Fruit fly (Drosophila melanogaster) whole organism, embryonic: ENCODE results near the gene CG4570.

Experiments used
- Ada2b ChIP-seq: fragments of 200-800 bp; sonication (Bioruptor generic); IDR thresholded peaks from 2 replicates; pipeline ENCODE4 v1.3.6; 2022; ENCODE audit warnings: missing biosample characterization, missing genetic modification characterization
- Blimp-1 ChIP-seq: fragments of 200-800 bp; sonication (Bioruptor generic); optimal IDR thresholded peaks from 3 replicates; lab custom pipeline; 2018; ENCODE audit warnings: missing biosample characterization, missing genetic modification characterization, mild to moderate bottlenecking, moderate library complexity, missing genetic modification reagents
- CG11247 ChIP-seq: fragments of 200-800 bp; sonication (Bioruptor generic); IDR thresholded peaks from 2 replicates; pipeline ENCODE4 v1.3.6; 2022; ENCODE audit warnings: missing biosample characterization, missing genetic modification characterization
- CG11456 ChIP-seq: fragments of 200-800 bp; sonication (Bioruptor generic); IDR thresholded peaks from 3 replicates; pipeline ENCODE4 v1.3.6; 2022; ENCODE audit warnings: missing biosample characterization, missing genetic modification characterization
- CG1233 ChIP-seq: fragments of 200-800 bp; sonication (Bioruptor generic); optimal IDR thresholded peaks from 4 replicates; lab custom pipeline; 2018; ENCODE audit warnings: missing biosample characterization, mild to moderate bottlenecking, missing genetic modification characterization
- CG15011 ChIP-seq: fragments of 200-800 bp; sonication (Bioruptor generic); optimal IDR thresholded peaks from 3 replicates; lab custom pipeline; 2018; ENCODE audit warnings: missing biosample characterization, mild to moderate bottlenecking, missing genetic modification characterization
- CG15479 ChIP-seq: fragments of 200-800 bp; sonication (Bioruptor generic); optimal IDR thresholded peaks from 3 replicates; lab custom pipeline; 2019; ENCODE audit warnings: missing biosample characterization, mild to moderate bottlenecking, missing genetic modification characterization, moderate library complexity
- CG15601 ChIP-seq: fragments of 200-800 bp; sonication (Bioruptor generic); optimal IDR thresholded peaks from 3 replicates; lab custom pipeline; 2019; ENCODE audit warnings: missing biosample characterization, mild to moderate bottlenecking, missing genetic modification characterization, moderate library complexity
- CG18476 ChIP-seq: fragments of 200-800 bp; sonication (Bioruptor generic); optimal IDR thresholded peaks from 2 replicates; lab custom pipeline; 2016; ENCODE audit warnings: missing biosample characterization, mild to moderate bottlenecking, missing genetic modification characterization
- CG30431 ChIP-seq: fragments of 200-800 bp; sonication (Bioruptor generic); optimal IDR thresholded peaks from 2 replicates; lab custom pipeline; 2017; ENCODE audit warnings: missing biosample characterization, missing genetic modification characterization
- CG4404 ChIP-seq: fragments of 200-800 bp; sonication (Bioruptor generic); IDR thresholded peaks from 2 replicates; pipeline ENCODE4 v1.3.6; 2022; ENCODE audit warnings: missing biosample characterization, missing genetic modification characterization
- CG4730 ChIP-seq: fragments of 200-800 bp; sonication (Bioruptor generic); IDR thresholded peaks from 2 replicates; pipeline ENCODE4 v1.3.6; 2022; ENCODE audit warnings: missing biosample characterization, missing genetic modification characterization
- CG4820 ChIP-seq: fragments of 200-800 bp; sonication (Bioruptor generic); optimal IDR thresholded peaks from 3 replicates; lab custom pipeline; 2016; ENCODE audit warnings: missing biosample characterization, missing genetic modification characterization
- CG6813 ChIP-seq: fragments of 200-800 bp; sonication (Bioruptor generic); optimal IDR thresholded peaks from 2 replicates; lab custom pipeline; 2017; ENCODE audit warnings: missing biosample characterization, missing genetic modification characterization, mild to moderate bottlenecking, moderate library complexity, missing genetic modification reagents
- CG7271 ChIP-seq: fragments of 200-800 bp; sonication (Bioruptor generic); optimal IDR thresholded peaks from 2 replicates; lab custom pipeline; 2018; ENCODE audit warnings: missing biosample characterization, mild to moderate bottlenecking, missing genetic modification characterization, moderate library complexity
- CG8924 ChIP-seq: fragments of 200-800 bp; optimal IDR thresholded peaks from 3 replicates; lab custom pipeline; 2019; ENCODE audit warnings: missing biosample characterization, mild to moderate bottlenecking, missing genetic modification characterization, moderate library complexity
- Dip3 ChIP-seq: fragments of 200-800 bp; sonication (Bioruptor generic); optimal IDR thresholded peaks from 3 replicates; lab custom pipeline; 2016; ENCODE audit warnings: missing biosample characterization, missing genetic modification characterization
- Eip74EF ChIP-seq, 2 experiments: fragments of 200-800 bp in 1 of 2; fragments of >200 bp in 1 of 2; sonication (Bioruptor generic) in 1 of 2; optimal IDR thresholded peaks; 2 replicates each; lab custom pipeline; 2017 to 2019; ENCODE audit warnings: missing biosample characterization in 2 of 2, missing genetic modification characterization in 2 of 2, mild to moderate bottlenecking in 1 of 2, moderate library complexity in 1 of 2
- H15 ChIP-seq: fragments of 200-800 bp; sonication (Bioruptor generic); IDR thresholded peaks from 3 replicates; pipeline ENCODE4 v1.3.6; 2022; ENCODE audit warnings: missing biosample characterization, missing genetic modification characterization
- HHEX ChIP-seq: fragments of 200-800 bp; sonication (Bioruptor generic); optimal IDR thresholded peaks from 3 replicates; lab custom pipeline; 2017; ENCODE audit warnings: missing biosample characterization, mild to moderate bottlenecking, missing genetic modification characterization, missing genetic modification reagents
- HLH3B ChIP-seq: fragments of 200-800 bp; sonication (Bioruptor generic); IDR thresholded peaks from 2 replicates; pipeline ENCODE4 v1.3.6; 2022; ENCODE audit warnings: missing biosample characterization, missing genetic modification characterization
- Med ChIP-seq: fragments of 200-800 bp; sonication (Bioruptor generic); peaks from one replicate; lab custom pipeline; 2016; ENCODE audit warnings: missing biosample characterization, missing genetic modification characterization, mild to moderate bottlenecking, inconsistent platforms, moderate library complexity
- Mes4 ChIP-seq: fragments of 200-800 bp; sonication (Bioruptor generic); optimal IDR thresholded peaks from 2 replicates; lab custom pipeline; 2016; ENCODE audit warnings: missing biosample characterization, missing genetic modification characterization
- Mrtf ChIP-seq: fragments of 200-800 bp; sonication (Bioruptor generic); IDR thresholded peaks from 3 replicates; pipeline ENCODE4 v1.3.6; 2022; ENCODE audit warnings: missing biosample characterization, missing genetic modification characterization
- NFAT ChIP-seq: fragments of 200-800 bp; sonication (Bioruptor generic); IDR thresholded peaks from 2 replicates; pipeline ENCODE4 v1.3.6; 2022; ENCODE audit warnings: missing biosample characterization, missing genetic modification characterization
- Opbp ChIP-seq: fragments of 200-800 bp; sonication (Bioruptor generic); IDR thresholded peaks from 3 replicates; pipeline ENCODE4 v1.3.6; 2022; ENCODE audit warnings: missing biosample characterization, missing genetic modification characterization; ENCODE audit not compliant: partially characterized antibody
- Sox100B ChIP-seq: fragments of 200-800 bp; sonication (Bioruptor generic); optimal IDR thresholded peaks from 3 replicates; lab custom pipeline; 2018; ENCODE audit warnings: missing biosample characterization, mild to moderate bottlenecking, missing genetic modification characterization
- Sry-δ ChIP-seq: fragments of 200-800 bp; sonication (Bioruptor generic); optimal IDR thresholded peaks from 2 replicates; lab custom pipeline; 2016; ENCODE audit warnings: missing biosample characterization, missing genetic modification characterization
- Stat92E ChIP-seq, 3 experiments: fragments of >200 bp in 2 of 3; fragments of 200-800 bp in 1 of 3; sonication (Bioruptor generic) in 1 of 3; optimal IDR thresholded peaks; 2 replicates each; lab custom pipeline; 2017 to 2019; ENCODE audit warnings: missing biosample characterization in 3 of 3, missing genetic modification characterization in 3 of 3, mild to moderate bottlenecking in 1 of 3, moderate library complexity in 1 of 3
- al ChIP-seq: fragments of 200-800 bp; sonication (Bioruptor generic); IDR thresholded peaks from 2 replicates; pipeline ENCODE4 v1.3.6; 2022; ENCODE audit warnings: missing biosample characterization, missing genetic modification characterization
- bcd ChIP-seq: fragments of 200-800 bp; sonication (Bioruptor generic); optimal IDR thresholded peaks from 2 replicates; lab custom pipeline; 2017; ENCODE audit warnings: missing biosample characterization, mild to moderate bottlenecking, missing genetic modification characterization
- br ChIP-seq: fragments of >200 bp; optimal IDR thresholded peaks from 2 replicates; lab custom pipeline; 2017
- cato ChIP-seq: fragments of 200-800 bp; sonication (Bioruptor generic); optimal IDR thresholded peaks from 2 replicates; lab custom pipeline; 2016; ENCODE audit warnings: missing biosample characterization, missing genetic modification characterization, borderline replicate concordance
- da ChIP-seq: fragments of 200-800 bp; sonication (Bioruptor generic); optimal IDR thresholded peaks from 2 replicates; lab custom pipeline; 2016; ENCODE audit warnings: missing biosample characterization, missing genetic modification characterization
- en ChIP-seq: fragments of 200-800 bp; sonication (Bioruptor generic); optimal IDR thresholded peaks from 2 replicates; lab custom pipeline; 2016; ENCODE audit warnings: missing biosample characterization, missing genetic modification characterization
- fd3F ChIP-seq: fragments of 200-800 bp; sonication (Bioruptor generic); optimal IDR thresholded peaks from 2 replicates; lab custom pipeline; 2018; ENCODE audit warnings: missing biosample characterization, mild to moderate bottlenecking, missing genetic modification characterization, moderate library complexity
- gcm2 ChIP-seq: fragments of 200-800 bp; sonication (Bioruptor generic); optimal IDR thresholded peaks from 2 replicates; lab custom pipeline; 2016; ENCODE audit warnings: missing biosample characterization, missing genetic modification characterization
- gfzf ChIP-seq: fragments of 200-800 bp; sonication (Bioruptor generic); optimal IDR thresholded peaks from 2 replicates; lab custom pipeline; 2016; ENCODE audit warnings: missing biosample characterization, mild to moderate bottlenecking, missing genetic modification characterization, moderate library complexity
- inv ChIP-seq: fragments of 200-800 bp; sonication (Bioruptor generic); IDR thresholded peaks from 2 replicates; pipeline ENCODE4 v1.3.6; 2022; ENCODE audit warnings: missing biosample characterization, missing genetic modification characterization; ENCODE audit not compliant: partially characterized antibody
- lbe ChIP-seq: fragments of 200-800 bp; sonication (Bioruptor generic); optimal IDR thresholded peaks from 2 replicates; lab custom pipeline; 2016; ENCODE audit warnings: missing biosample characterization, mild to moderate bottlenecking, missing genetic modification characterization
- otp ChIP-seq: fragments of 200-800 bp; sonication (Bioruptor generic); IDR thresholded peaks from 3 replicates; pipeline ENCODE4, ENCODE4 v1.3.6; 2022; ENCODE audit warnings: missing biosample characterization, missing genetic modification characterization
- pros ChIP-seq: fragments of 200-800 bp; sonication (Bioruptor generic); optimal IDR thresholded peaks from 3 replicates; lab custom pipeline; 2019; ENCODE audit warnings: missing biosample characterization, mild to moderate bottlenecking, missing genetic modification characterization, moderate library complexity
- seq ChIP-seq: fragments of 200-800 bp; sonication (Bioruptor generic); IDR thresholded peaks from 2 replicates; pipeline ENCODE4 v1.3.6; 2022; ENCODE audit warnings: missing biosample characterization, missing genetic modification characterization
- sisA ChIP-seq: fragments of 200-800 bp; sonication (Bioruptor generic); IDR thresholded peaks from 2 replicates; pipeline ENCODE4 v1.3.6; 2022; ENCODE audit warnings: missing biosample characterization, missing genetic modification characterization
- stc ChIP-seq: fragments of 200-800 bp; sonication (Bioruptor generic); IDR thresholded peaks from 2 replicates; pipeline ENCODE4 v1.3.6; 2022; ENCODE audit warnings: missing biosample characterization, missing genetic modification characterization
- tll ChIP-seq, 2 experiments: fragments of 200-800 bp in 1 of 2; fragments of >200 bp in 1 of 2; sonication (Bioruptor generic) in 1 of 2; optimal IDR thresholded peaks; 2 replicates each; lab custom pipeline; 2017 to 2019; ENCODE audit warnings: missing biosample characterization in 2 of 2, missing genetic modification characterization in 2 of 2, mild to moderate bottlenecking in 1 of 2, moderate library complexity in 1 of 2
- wdn ChIP-seq: fragments of 200-800 bp; sonication (Bioruptor generic); IDR thresholded peaks from 2 replicates; pipeline ENCODE4 v1.3.6; 2022; ENCODE audit warnings: missing biosample characterization, missing genetic modification characterization
- wek ChIP-seq: fragments of 200-800 bp; sonication (Bioruptor generic); optimal IDR thresholded peaks from 3 replicates; lab custom pipeline; 2018; ENCODE audit warnings: missing biosample characterization, mild to moderate bottlenecking, missing genetic modification characterization, moderate library complexity

CG4570 gene

DNA sequence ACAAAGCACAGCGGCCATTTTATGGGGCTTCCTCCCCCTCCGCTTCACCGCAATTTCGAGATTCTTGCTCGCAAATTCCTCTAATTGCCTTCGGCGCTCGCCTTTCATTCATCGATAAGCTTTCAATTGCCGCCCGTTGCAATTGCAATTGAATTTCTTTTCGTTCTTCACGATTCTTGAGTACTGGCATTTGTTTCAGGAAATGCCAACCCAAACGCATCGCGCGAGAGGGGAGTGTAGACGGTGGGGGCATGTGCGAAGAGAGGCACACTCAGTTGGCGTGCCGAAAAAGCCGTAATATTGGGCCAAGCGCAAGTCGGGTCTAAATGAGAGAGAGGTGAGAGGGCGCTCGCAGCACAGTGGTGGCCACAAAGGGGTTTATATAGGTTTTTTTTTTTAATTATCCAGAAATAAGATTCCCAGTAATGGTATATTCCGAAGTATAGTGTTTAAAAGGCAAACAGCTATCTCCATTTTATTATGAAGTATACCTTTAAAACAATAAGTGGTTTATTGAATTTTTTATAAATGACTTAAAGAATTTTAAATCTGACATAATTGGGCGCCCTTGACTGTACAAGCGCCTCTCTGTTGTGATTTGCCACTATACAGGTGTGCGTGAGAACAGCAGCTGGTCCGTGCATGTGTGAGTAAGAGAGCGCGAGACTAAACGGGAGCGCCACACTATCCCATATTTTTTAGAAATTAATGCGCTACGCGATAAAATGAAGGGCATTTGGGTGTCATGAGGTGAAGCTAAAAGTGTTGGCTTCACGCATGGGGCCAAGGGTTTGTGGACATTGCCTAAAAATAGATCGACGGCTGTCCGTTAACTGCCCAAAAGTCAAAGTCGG is 30.1 kb downstream of the CG4570 start (continued):
- TF ChIP-seq tll (GFP tag; optimal IDR thresholded peaks at IDR 0.05; lab: Kevin White, UChicago) (no peak), Sry-δ (GFP tag; lab: Kevin White, UChicago) (peak; percentile 40), inv (GFP tag; lab: Robert Waterston, UW) (no peak; the same call in 1 of the 2 replicates), pros (peak; percentile 23), Med (GFP tag; lab: Kevin White, UChicago) (peak; percentile 97), CG15479 (GFP tag; lab: Kevin White, UChicago) (no peak), H15 (peak; percentile 67; the same call in 2 of the 3 replicates), CG15011 (peak; percentile 85), CG15601 (tag; lab: Kevin White, UChicago) (peak; percentile 84), Sox100B (GFP tag; lab: Kevin White, UChicago) (peak; percentile 89), fd3F (GFP tag; lab: Kevin White, UChicago) (peak; percentile 77), Opbp (GFP tag; lab: Robert Waterston, UW) (no peak), cato (GFP tag; lab: Kevin White, UChicago) (peak; percentile 57), otp (peak; percentile 44; the same call in 1 of the 3 replicates), wdn (GFP tag; lab: Robert Waterston, UW) (peak; percentile 91), gfzf (GFP tag; lab: Kevin White, UChicago) (peak; percentile 6), sisA (GFP tag; lab: Robert Waterston, UW) (peak; percentile 76), seq (GFP tag; lab: Robert Waterston, UW) (peak; percentile 85), da (GFP tag; lab: Kevin White, UChicago) (peak; percentile 64), CG4820 (peak; percentile 79), lbe (GFP tag; lab: Kevin White, UChicago) (peak; percentile 80), gcm2 (GFP tag; lab: Kevin White, UChicago) (peak; percentile 48), HHEX (GFP tag; lab: Kevin White, UChicago) (peak; percentile 84), CG4730 (GFP tag; lab: Robert Waterston, UW) (peak; percentile 76), Stat92E (GFP tag; optimal IDR thresholded peaks at IDR 0.05; lab: Kevin White, UChicago) (peak in 1 of 3 experiments; percentile 74), br (lab: Kevin White, UChicago) (no peak), CG4404 (GFP tag; lab: Robert Waterston, UW) (peak; percentile 73), Ada2b (GFP tag; lab: Robert Waterston, UW) (peak; percentile 85), CG1233 (GFP tag; lab: Kevin White, UChicago) (peak; percentile 76), Eip74EF (GFP tag; optimal IDR thresholded peaks at IDR 0.05; lab: Kevin White, UChicago) (peak in 1 of 2 experiments; percentile 89), Blimp-1 (peak; percentile 85), CG30431 (GFP tag; lab: Kevin White, UChicago) (peak; percentile 60), bcd (GFP tag; lab: Kevin White, UChicago) (peak; percentile 91), al (peak; percentile 74), CG7271 (tag; lab: Kevin White, UChicago) (peak; percentile 14), CG6813 (GFP tag; lab: Kevin White, UChicago) (peak; percentile 91), wek (GFP tag; lab: Kevin White, UChicago) (no peak), en (GFP tag; lab: Kevin White, UChicago) (peak; percentile 74), stc (GFP tag; lab: Robert Waterston, UW) (peak; percentile 90), CG8924 (tag; lab: Kevin White, UChicago) (peak; percentile 88), NFAT (peak; percentile 73), CG18476 (GFP tag; lab: Kevin White, UChicago) (peak; percentile 73), HLH3B (GFP tag; lab: Robert Waterston, UW) (peak; percentile 90), Mes4 (peak; percentile 82), CG11456 (GFP tag; lab: Robert Waterston, UW) (peak; percentile 84), Dip3 (GFP tag; lab: Kevin White, UChicago) (peak; percentile 85), CG11247 (GFP tag; lab: Robert Waterston, UW) (peak; percentile 76), Mrtf (GFP tag; lab: Robert Waterston, UW) (peak; percentile 85)
